Fruit fly (Drosophila melanogaster) whole organism, wandering third instar larva: Measurements from ENCODE around the gene CG1774.

Experiments used
- fru ChIP-seq: fragments of 200-800 bp; sonication (Bioruptor generic); optimal IDR thresholded peaks from 3 replicates; lab custom pipeline; 2016; ENCODE audit warnings: missing biosample characterization, mild to moderate bottlenecking, missing genetic modification characterization
- woc ChIP-seq: sonication (Bioruptor generic); optimal IDR thresholded peaks from 2 replicates; lab custom pipeline; 2016; ENCODE audit warnings: missing biosample characterization, mild to moderate bottlenecking, missing genetic modification characterization

- TF ChIP-seq woc (GFP tag; lab: Kevin White, UChicago), result no peak
- TF ChIP-seq fru (GFP tag; lab: Kevin White, UChicago), result no peak
Measured at dm6 chr3R:31612564-31612963, 20.0 kb downstream of the CG1774 start, which contains the start of gene CycG.
